Fruit fly (Drosophila melanogaster) whole organism, wandering third instar larva: Measurements from ENCODE around the gene vanin-like.
A peak's percentile ranks its signal among the peaks of the same experiment; 100 is the strongest.

Source experiments
- Abd-B ChIP-seq: fragments of >200 bp; optimal IDR thresholded peaks from 2 replicates; lab custom pipeline; 2017; ENCODE audit warnings: missing biosample characterization, missing genetic modification characterization
- CG32264 ChIP-seq: fragments of 200-800 bp; sonication (Bioruptor generic); optimal IDR thresholded peaks from 2 replicates; lab custom pipeline; 2016; ENCODE audit warnings: missing biosample characterization, missing genetic modification characterization
- CG9705 ChIP-seq: fragments of 200-800 bp; sonication (Bioruptor generic); optimal IDR thresholded peaks from 2 replicates; lab custom pipeline; 2018; ENCODE audit warnings: missing biosample characterization, mild to moderate bottlenecking, missing genetic modification characterization
- CrebA ChIP-seq: fragments of 200-800 bp; sonication (Bioruptor generic); optimal IDR thresholded peaks from 2 replicates; lab custom pipeline; 2016; ENCODE audit warnings: missing biosample characterization, mild to moderate bottlenecking, missing genetic modification characterization, borderline replicate concordance
- Dfd ChIP-seq: fragments of >200 bp; optimal IDR thresholded peaks from 2 replicates; lab custom pipeline; 2017; ENCODE audit warnings: missing biosample characterization, missing genetic modification characterization
- Dif ChIP-seq: fragments of 200-275, 200-300 bp; sonication (Bioruptor generic); optimal IDR thresholded peaks from 2 replicates; lab custom pipeline; 2018; ENCODE audit warnings: missing biosample characterization, missing genetic modification characterization; ENCODE audit not compliant: partially characterized antibody
- HLH106 ChIP-seq: fragments of 200-800 bp; optimal IDR thresholded peaks from 3 replicates; lab custom pipeline; 2019; ENCODE audit warnings: missing biosample characterization, mild to moderate bottlenecking, missing genetic modification characterization, moderate library complexity
- Hnf4 ChIP-seq: fragments of 200-800 bp; sonication (Bioruptor generic); optimal IDR thresholded peaks from 2 replicates; lab custom pipeline; 2016; ENCODE audit warnings: missing biosample characterization, mild to moderate bottlenecking, missing genetic modification characterization
- Hr78 ChIP-seq: fragments of >200 bp; optimal IDR thresholded peaks from 2 replicates; lab custom pipeline; 2017; ENCODE audit warnings: missing biosample characterization, missing genetic modification characterization
- Hr83 ChIP-seq: fragments of 200-300 bp; sonication (Bioruptor generic); optimal IDR thresholded peaks from 2 replicates; lab custom pipeline; 2016; ENCODE audit warnings: missing biosample characterization, mild to moderate bottlenecking, missing genetic modification characterization, moderate library complexity; ENCODE audit not compliant: poor library complexity, severe bottlenecking
- Jra ChIP-seq: sonication (Bioruptor generic); optimal IDR thresholded peaks from 2 replicates; lab custom pipeline; 2016; ENCODE audit warnings: missing biosample characterization, missing genetic modification characterization
- Mio ChIP-seq: sonication (Bioruptor generic); optimal IDR thresholded peaks from 2 replicates; lab custom pipeline; 2016; ENCODE audit warnings: missing biosample characterization, missing genetic modification characterization
- Myc ChIP-seq: fragments of >200 bp; optimal IDR thresholded peaks from 2 replicates; lab custom pipeline; 2017
- N ChIP-seq: fragments of >200 bp; optimal IDR thresholded peaks from 2 replicates; lab custom pipeline; 2018; ENCODE audit warnings: missing biosample characterization, missing external identifiers, missing genetic modification characterization
- OdsH ChIP-seq: fragments of 200-800 bp; sonication (Bioruptor generic); optimal IDR thresholded peaks from 2 replicates; lab custom pipeline; 2016; ENCODE audit warnings: missing biosample characterization, mild to moderate bottlenecking, missing genetic modification characterization
- Rel ChIP-seq, 2 experiments: fragments of 200-800 bp; sonication (Bioruptor generic) in 1 of 2; optimal IDR thresholded peaks; 2 replicates in 1 of 2; 3 replicates in 1 of 2; lab custom pipeline; 2016 to 2019; ENCODE audit warnings: mild to moderate bottlenecking in 2 of 2, missing biosample characterization in 2 of 2, missing genetic modification characterization in 2 of 2, moderate library complexity in 1 of 2
- Sp1 ChIP-seq: fragments of 200-800 bp; sonication (Bioruptor generic); optimal IDR thresholded peaks from 3 replicates; lab custom pipeline; 2019; ENCODE audit warnings: missing biosample characterization, mild to moderate bottlenecking, missing genetic modification characterization, moderate library complexity
- br ChIP-seq: fragments of 200-800 bp; sonication (Bioruptor generic); optimal IDR thresholded peaks from 2 replicates; lab custom pipeline; 2016; ENCODE audit warnings: missing biosample characterization, missing genetic modification characterization
- brk ChIP-seq: fragments of 200-800 bp; sonication (Bioruptor generic); optimal IDR thresholded peaks from 2 replicates; lab custom pipeline; 2016; ENCODE audit warnings: missing biosample characterization, mild to moderate bottlenecking, missing genetic modification characterization
- dl ChIP-seq, 2 experiments: fragments of 175-275, 200-275 bp in 1 of 2; fragments of 200-275 bp in 1 of 2; sonication (Bioruptor generic); optimal IDR thresholded peaks; lab custom pipeline; 2018; ENCODE audit warnings: mild to moderate bottlenecking in 2 of 2, missing biosample characterization in 2 of 2, missing genetic modification characterization in 2 of 2, moderate library complexity in 2 of 2; ENCODE audit not compliant: partially characterized antibody in 2 of 2, insufficient read depth in 1 of 2
- dmrt93B ChIP-seq: fragments of 200-800 bp; sonication (Bioruptor generic); optimal IDR thresholded peaks from 2 replicates; lab custom pipeline; 2018; ENCODE audit warnings: missing biosample characterization, mild to moderate bottlenecking, missing genetic modification characterization
- dsf ChIP-seq: sonication (Bioruptor generic); optimal IDR thresholded peaks from 2 replicates; lab custom pipeline; 2016; ENCODE audit warnings: missing biosample characterization, missing genetic modification characterization, borderline replicate concordance
- ey ChIP-seq: fragments of 200-800 bp; sonication (Bioruptor generic); optimal IDR thresholded peaks from 2 replicates; lab custom pipeline; 2016; ENCODE audit warnings: missing biosample characterization, missing genetic modification characterization
- fru ChIP-seq: fragments of 200-800 bp; sonication (Bioruptor generic); optimal IDR thresholded peaks from 3 replicates; lab custom pipeline; 2016; ENCODE audit warnings: missing biosample characterization, mild to moderate bottlenecking, missing genetic modification characterization
- h ChIP-seq: fragments of 200-800 bp; sonication (Bioruptor generic); optimal IDR thresholded peaks from 3 replicates; lab custom pipeline; 2016; ENCODE audit warnings: missing biosample characterization, mild to moderate bottlenecking, missing genetic modification characterization
- jim ChIP-seq: fragments of 175-275, 200-325 bp; sonication (Bioruptor generic); optimal IDR thresholded peaks from 2 replicates; lab custom pipeline; 2016; ENCODE audit warnings: missing biosample characterization, mild to moderate bottlenecking, missing genetic modification characterization
- lola ChIP-seq: fragments of >200 bp; optimal IDR thresholded peaks from 2 replicates; lab custom pipeline; 2017; ENCODE audit warnings: missing biosample characterization, missing genetic modification characterization
- psq ChIP-seq: fragments of 200-800 bp; sonication (Bioruptor generic); optimal IDR thresholded peaks from 3 replicates; lab custom pipeline; 2017; ENCODE audit warnings: missing biosample characterization, mild to moderate bottlenecking, missing genetic modification characterization, moderate library complexity
- rgr ChIP-seq: fragments of 200-800 bp; sonication (Bioruptor generic); optimal IDR thresholded peaks from 3 replicates; lab custom pipeline; 2016; ENCODE audit warnings: missing biosample characterization, mild to moderate bottlenecking, missing genetic modification characterization
- sage ChIP-seq: fragments of 200-800 bp; sonication (Bioruptor generic); optimal IDR thresholded peaks from 2 replicates; lab custom pipeline; 2016; ENCODE audit warnings: missing biosample characterization, mild to moderate bottlenecking, missing genetic modification characterization
- sv ChIP-seq: fragments of 200-800 bp; sonication (Bioruptor generic); optimal IDR thresholded peaks from 3 replicates; lab custom pipeline; 2016; ENCODE audit warnings: missing biosample characterization, missing genetic modification characterization
- tai ChIP-seq: sonication (Bioruptor generic); optimal IDR thresholded peaks from 2 replicates; lab custom pipeline; 2016; ENCODE audit warnings: missing biosample characterization, missing genetic modification characterization
- usp ChIP-seq: fragments of >200 bp; optimal IDR thresholded peaks from 2 replicates; lab custom pipeline; 2017; ENCODE audit warnings: missing biosample characterization, missing genetic modification characterization
- woc ChIP-seq: sonication (Bioruptor generic); optimal IDR thresholded peaks from 2 replicates; lab custom pipeline; 2016; ENCODE audit warnings: missing biosample characterization, mild to moderate bottlenecking, missing genetic modification characterization

The vanin-like gene

dm6 chrX:6216650-6217049 lies 14.3 kb upstream of the vanin-like start:
- TF ChIP-seq Sp1 (no peak), Dfd (GFP tag; lab: Kevin White, UChicago) (peak; percentile 90), woc (no peak), ey (GFP tag; lab: Kevin White, UChicago) (no peak), Jra (no peak), jim (GFP tag; lab: Kevin White, UChicago) (no peak), brk (no peak)

- no peak for TF ChIP-seq CG32264 (GFP tag; lab: Kevin White, UChicago)
- no peak for TF ChIP-seq tai
- no peak for TF ChIP-seq Abd-B (GFP tag; lab: Kevin White, UChicago)
- TF ChIP-seq ey (GFP tag; lab: Kevin White, UChicago) = no peak
- no peak for TF ChIP-seq Mio
- TF ChIP-seq lola (GFP tag; lab: Kevin White, UChicago) = no peak
- TF ChIP-seq h (GFP tag; lab: Kevin White, UChicago) = no peak
- TF ChIP-seq CG9705 = no peak
- no peak for TF ChIP-seq sage (GFP tag; lab: Kevin White, UChicago)
- TF ChIP-seq Hr78 (GFP tag; lab: Kevin White, UChicago) = no peak
- no peak for TF ChIP-seq dl (GFP tag; optimal IDR thresholded peaks at IDR 0.05; lab: Kevin White, UChicago; ENCODE audit: insufficient read depth in 1 of 2, partially characterized antibody in 2 of 2)
- TF ChIP-seq HLH106 (tag; lab: Kevin White, UChicago) = no peak
- no peak for TF ChIP-seq usp (GFP tag; lab: Kevin White, UChicago)
- TF ChIP-seq Dfd (GFP tag; lab: Kevin White, UChicago) = no peak
- TF ChIP-seq dmrt93B (GFP tag; lab: Kevin White, UChicago) = no peak
- TF ChIP-seq N = no peak
- TF ChIP-seq CrebA (GFP tag; lab: Kevin White, UChicago) = no peak
- no peak for TF ChIP-seq rgr (GFP tag; lab: Kevin White, UChicago)
Observed at dm6 chrX:6205099-6205498, 2.7 kb upstream of the vanin-like start.

dm6 chrX:6201459-6201858 lies 900 bp downstream of the vanin-like start:
- TF ChIP-seq Hr78 (GFP tag; lab: Kevin White, UChicago) (no peak), tai (no peak), CrebA (GFP tag; lab: Kevin White, UChicago) (no peak)
- TF ChIP-seq, all 38 proteins: peak for 0

DNA sequence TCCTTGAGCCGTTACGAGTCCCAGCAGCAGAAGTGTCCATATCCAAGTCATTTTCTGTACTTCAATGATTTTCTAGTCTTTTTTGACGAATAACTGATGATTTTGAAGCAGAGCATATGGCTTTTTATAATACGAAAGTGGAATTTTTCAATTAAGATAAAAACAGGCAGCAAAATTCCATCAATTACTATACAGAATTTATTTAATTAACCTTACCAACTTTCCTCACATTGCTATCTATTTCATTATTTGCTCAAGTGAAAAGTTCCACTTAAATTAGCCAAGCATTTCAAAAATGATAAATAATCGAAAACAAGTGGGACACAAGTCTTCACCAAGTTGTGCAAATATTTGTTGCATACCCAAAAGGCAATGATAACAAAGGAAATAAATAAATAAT lies 2.6 kb downstream of the vanin-like start, which contains the start of gene CG43090:
Gene CG43090 (minus strand): TSS at position 101 of the 400 bp plus-strand sequence.
- TF ChIP-seq sv (GFP tag; lab: Kevin White, UChicago) = no peak
- no peak for TF ChIP-seq rgr (GFP tag; lab: Kevin White, UChicago)
- TF ChIP-seq Dif (GFP tag; lab: Kevin White, UChicago) = no peak
- TF ChIP-seq fru = no peak

- TF ChIP-seq lola (GFP tag; lab: Kevin White, UChicago) (no peak), Dif (GFP tag; lab: Kevin White, UChicago) (no peak), Dfd (GFP tag; lab: Kevin White, UChicago) (no peak), N (no peak), Rel (GFP tag; optimal IDR thresholded peaks at IDR 0.05; lab: Kevin White, UChicago) (no peak), Rel (tag; optimal IDR thresholded peaks at IDR 0.05; lab: Kevin White, UChicago) (no peak), psq (GFP tag; lab: Kevin White, UChicago) (no peak), dmrt93B (GFP tag; lab: Kevin White, UChicago) (no peak), Hnf4 (GFP tag; lab: Kevin White, UChicago) (no peak), dl (GFP tag; optimal IDR thresholded peaks at IDR 0.05; lab: Kevin White, UChicago; ENCODE audit: insufficient read depth in 1 of 2, partially characterized antibody in 2 of 2) (no peak), CG9705 (no peak), sage (GFP tag; lab: Kevin White, UChicago) (no peak)
Observed at dm6 chrX:6198554-6198953, 3.8 kb downstream of the vanin-like start, which contains the start of gene CG32751. Gene CG32751 (minus strand): TSS chrX:6198654.

DNA sequence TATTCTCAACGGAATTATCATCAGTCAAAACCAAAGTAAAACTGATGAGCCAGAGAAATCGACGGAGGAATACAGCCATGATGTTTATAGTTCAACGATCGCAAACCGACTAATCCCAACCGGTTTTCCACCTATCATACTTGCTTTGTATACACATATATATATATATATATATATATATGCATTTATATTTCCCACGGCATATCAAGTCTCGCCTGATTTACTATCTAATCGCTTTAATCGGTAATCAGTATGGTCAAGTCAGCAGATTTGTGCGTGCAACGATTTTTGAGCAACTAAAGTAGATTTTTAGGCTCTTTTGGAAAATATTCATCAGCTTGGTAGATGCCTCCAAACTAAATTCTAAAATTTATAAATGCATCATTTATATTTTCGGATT lies 6.0 kb downstream of the vanin-like start, which contains the start of gene CG32750:
Gene CG32750 (minus strand): TSS at position 101 of the 400 bp plus-strand sequence.
- TF ChIP-seq CG32264 (GFP tag; lab: Kevin White, UChicago) (no peak), OdsH (no peak), Rel (GFP tag; optimal IDR thresholded peaks at IDR 0.05; lab: Kevin White, UChicago) (no peak), Rel (tag; optimal IDR thresholded peaks at IDR 0.05; lab: Kevin White, UChicago) (no peak), Hr78 (GFP tag; lab: Kevin White, UChicago) (no peak), dsf (no peak), Hnf4 (GFP tag; lab: Kevin White, UChicago) (no peak), brk (no peak), Dfd (GFP tag; lab: Kevin White, UChicago) (no peak), dmrt93B (GFP tag; lab: Kevin White, UChicago) (no peak), Myc (lab: Kevin White, UChicago) (no peak), sv (GFP tag; lab: Kevin White, UChicago) (no peak), dl (GFP tag; optimal IDR thresholded peaks at IDR 0.05; lab: Kevin White, UChicago; ENCODE audit: insufficient read depth in 1 of 2, partially characterized antibody in 2 of 2) (no peak), CG9705 (no peak), jim (GFP tag; lab: Kevin White, UChicago) (no peak), Hr83 (GFP tag; lab: Kevin White, UChicago) (no peak), CrebA (GFP tag; lab: Kevin White, UChicago) (no peak), br (GFP tag; lab: Kevin White, UChicago) (no peak), lola (GFP tag; lab: Kevin White, UChicago) (no peak), woc (no peak)
- TF ChIP-seq, all 38 proteins: peak for 0
